Worm (Caenorhabditis elegans) whole organism, mixed stage, embryonic: Measurements from ENCODE around the gene mdh-1.

ENCODE experiments used
- ceh-43 ChIP-seq: fragments of 200-800 bp; sonication (Bioruptor generic); optimal IDR thresholded peaks from 2 replicates; lab custom pipeline; 2018; ENCODE audit warnings: mild to moderate bottlenecking, missing genetic modification characterization, moderate library complexity, missing compliant biosample characterization
- ces-1 ChIP-seq: fragments of 150-350 bp; optimal IDR thresholded peaks from 2 replicates; lab custom pipeline; 2014; ENCODE audit warnings: missing biosample characterization, missing genetic modification reagents, missing genetic modification characterization
- lin-32 ChIP-seq: fragments of 200-800 bp; sonication (Bioruptor generic); optimal IDR thresholded peaks from 2 replicates; lab custom pipeline; 2018; ENCODE audit warnings: mild to moderate bottlenecking, missing genetic modification characterization, missing compliant biosample characterization
- lsy-2 ChIP-seq: fragments of 150-350 bp; optimal IDR thresholded peaks from 2 replicates; lab custom pipeline; 2014; ENCODE audit warnings: missing biosample characterization, missing genetic modification characterization
- mab-5 ChIP-seq: fragments of 150-350 bp; optimal IDR thresholded peaks from 2 replicates; lab custom pipeline; 2014; ENCODE audit warnings: missing biosample characterization, missing genetic modification characterization
- mep-1 ChIP-seq: fragments of 150-350 bp; optimal IDR thresholded peaks from 2 replicates; lab custom pipeline; 2017; ENCODE audit warnings: missing biosample characterization, missing genetic modification reagents, missing genetic modification characterization, inconsistent platforms
- nhr-237 ChIP-seq: fragments of 150-350 bp; optimal IDR thresholded peaks from 2 replicates; lab custom pipeline; 2014; ENCODE audit warnings: missing biosample characterization, missing genetic modification characterization
- pha-4 ChIP-seq: fragments of 150-350 bp; optimal IDR thresholded peaks from 2 replicates; lab custom pipeline; 2018; ENCODE audit warnings: missing biosample characterization, missing genetic modification reagents, missing genetic modification characterization
- sem-2 ChIP-seq: fragments of 200-800 bp; sonication (Bioruptor generic); optimal IDR thresholded peaks from 2 replicates; lab custom pipeline; 2018; ENCODE audit warnings: mild to moderate bottlenecking, missing genetic modification characterization, missing compliant biosample characterization
- unc-39 ChIP-seq: fragments of 150-350 bp; optimal IDR thresholded peaks from 2 replicates; lab custom pipeline; 2014; ENCODE audit warnings: missing biosample characterization, missing genetic modification characterization
- unc-62 ChIP-seq: fragments of 150-350 bp; optimal IDR thresholded peaks from 2 replicates; lab custom pipeline; 2014; ENCODE audit warnings: missing biosample characterization, missing genetic modification reagents, missing genetic modification characterization
- zip-8 ChIP-seq: fragments of 150-350 bp; optimal IDR thresholded peaks from 2 replicates; lab custom pipeline; 2014; ENCODE audit warnings: missing biosample characterization, missing genetic modification characterization
- ztf-11 ChIP-seq: fragments of 150-350 bp; optimal IDR thresholded peaks from 2 replicates; lab custom pipeline; 2014; ENCODE audit warnings: missing biosample characterization, missing genetic modification characterization

DNA sequence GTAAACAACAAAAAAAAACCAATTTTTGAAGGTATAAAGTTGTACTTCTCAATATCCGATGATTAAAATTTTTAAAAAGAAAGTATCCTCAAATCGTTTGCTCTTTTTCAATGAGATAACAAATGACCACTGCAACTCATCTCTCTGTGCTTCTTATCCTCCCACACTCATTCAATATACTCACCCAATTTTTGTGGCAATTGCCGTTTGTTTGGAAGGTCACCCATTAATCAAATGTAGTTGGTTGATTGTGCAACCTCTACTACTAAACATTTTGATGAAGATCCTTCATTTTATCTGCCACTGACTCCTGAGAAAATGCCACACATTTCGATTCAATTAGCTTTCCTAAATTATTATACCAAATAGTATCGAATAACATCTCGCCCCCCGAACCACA lies 48.6 kb downstream of the mdh-1 start:
- no peak for TF ChIP-seq pha-4 (tag; lab: Kevin White, UChicago)
- TF ChIP-seq nhr-237, result no peak
- TF ChIP-seq ces-1 (GFP tag; lab: Kevin White, UChicago), result no peak
- no peak for TF ChIP-seq ztf-11 (tag; lab: Kevin White, UChicago)
- TF ChIP-seq unc-39 (tag; lab: Kevin White, UChicago), result no peak
- TF ChIP-seq sem-2 (GFP tag; lab: Kevin White, UChicago), result no peak
- no peak for TF ChIP-seq mab-5
- TF ChIP-seq lsy-2 (tag; lab: Kevin White, UChicago), result no peak
- TF ChIP-seq mep-1, result no peak
- TF ChIP-seq unc-62 (GFP tag; lab: Kevin White, UChicago), result no peak
- no peak for TF ChIP-seq lin-32 (GFP tag; lab: Kevin White, UChicago)
- no peak for TF ChIP-seq zip-8
- TF ChIP-seq ceh-43, result no peak
